Worm (Caenorhabditis elegans) whole organism, early embryonic: ENCODE data around the gene clec-2.
A peak's percentile ranks its signal among the peaks of the same experiment; 100 is the strongest.

ENCODE experiments used
- B0310.2 ChIP-seq: sonication (generic microtip); optimal IDR thresholded peaks from 2 replicates; lab custom pipeline; 2016; ENCODE audit warnings: mild to moderate bottlenecking, missing genetic modification characterization, missing compliant biosample characterization
- F13C5.2 ChIP-seq: sonication (generic microtip); optimal IDR thresholded peaks from 2 replicates; lab custom pipeline; 2017; ENCODE audit warnings: mild to moderate bottlenecking, missing genetic modification characterization, inconsistent platforms, missing compliant biosample characterization
- aly-1 ChIP-seq: sonication (generic microtip); optimal IDR thresholded peaks from 2 replicates; lab custom pipeline; 2016; ENCODE audit warnings: missing genetic modification characterization, missing compliant biosample characterization
- ama-1 ChIP-seq: fragments of 150-350 bp; optimal IDR thresholded peaks from 2 replicates; lab custom pipeline; 2014
- ceh-13 ChIP-seq: fragments of 200-800 bp; sonication (Bioruptor generic); optimal IDR thresholded peaks from 2 replicates; lab custom pipeline; 2018; ENCODE audit warnings: mild to moderate bottlenecking, missing genetic modification characterization, missing compliant biosample characterization
- ceh-36 ChIP-seq: sonication (generic microtip); optimal IDR thresholded peaks from 2 replicates; lab custom pipeline; 2016; ENCODE audit warnings: missing genetic modification characterization, inconsistent platforms, missing compliant biosample characterization
- ets-7 ChIP-seq: sonication (generic microtip); optimal IDR thresholded peaks from 2 replicates; lab custom pipeline; 2016; ENCODE audit warnings: missing genotype, missing genetic modification characterization, missing compliant biosample characterization
- flt-1 ChIP-seq: fragments of 200-800 bp; sonication (Bioruptor generic); IDR thresholded peaks from 2 replicates; pipeline ENCODE4 v1.3.6; 2022; ENCODE audit warnings: missing genetic modification characterization, missing compliant biosample characterization
- hmbx-1 ChIP-seq: sonication (generic microtip); optimal IDR thresholded peaks from 2 replicates; lab custom pipeline; 2016; ENCODE audit warnings: mild to moderate bottlenecking, missing genetic modification characterization, missing compliant biosample characterization
- hmg-4 ChIP-seq: fragments of 200-800 bp; sonication (Bioruptor generic); optimal IDR thresholded peaks from 2 replicates; lab custom pipeline; 2018; ENCODE audit warnings: mild to moderate bottlenecking, missing genetic modification characterization, missing compliant biosample characterization
- hnd-1 ChIP-seq: sonication (generic microtip); optimal IDR thresholded peaks from 2 replicates; lab custom pipeline; 2016; ENCODE audit warnings: missing genetic modification characterization, missing compliant biosample characterization
- pes-1 ChIP-seq: fragments of 200-800 bp; sonication (Bioruptor generic); IDR thresholded peaks from 2 replicates; pipeline ENCODE4 v1.3.6; 2022; ENCODE audit warnings: missing genetic modification reagents, missing genetic modification characterization, missing compliant biosample characterization
- scrt-1 ChIP-seq: fragments of 200-800 bp; sonication (Bioruptor generic); IDR thresholded peaks from 2 replicates; pipeline ENCODE4 v1.3.6; 2022; ENCODE audit warnings: missing genetic modification characterization, missing compliant biosample characterization
- sea-1 ChIP-seq: fragments of 200-800 bp; sonication (Bioruptor generic); conservative IDR thresholded peaks from 2 replicates; pipeline ENCODE4 v1.3.6; 2022; ENCODE audit warnings: missing genetic modification characterization, missing compliant biosample characterization
- tbx-11 ChIP-seq: fragments of 200-800 bp; sonication (Bioruptor generic); IDR thresholded peaks from 2 replicates; pipeline ENCODE4 v1.3.6; 2022; ENCODE audit warnings: missing genetic modification characterization, missing compliant biosample characterization
- tbx-37 ChIP-seq: fragments of 200-800 bp; sonication (Bioruptor generic); conservative IDR thresholded peaks from 2 replicates; pipeline ENCODE4 v1.3.6; 2022; ENCODE audit warnings: missing genetic modification reagents, missing genetic modification characterization, missing compliant biosample characterization
- tra-4 ChIP-seq: sonication (generic microtip); optimal IDR thresholded peaks from 2 replicates; lab custom pipeline; 2017; ENCODE audit warnings: missing genetic modification characterization, missing compliant biosample characterization

Gene clec-2

ce11 chrII:3048989-3049388 lies 25.8 kb upstream of the clec-2 start:
- TF ChIP-seq flt-1 (GFP tag; lab: Robert Waterston, UW) (no peak), ceh-36 (tag; lab: Kevin White, UChicago) (peak; percentile 87)

ce11 chrII:3048378-3048777 lies 25.1 kb upstream of the clec-2 start, which contains the start of gene sri-28:
sri-28 (plus strand) TSS chrII:3048678.
- no peak for TF ChIP-seq tbx-11 (GFP tag; lab: Robert Waterston, UW)
- no peak for TF ChIP-seq hnd-1 (tag; lab: Kevin White, UChicago)
- TF ChIP-seq tra-4 (tag; lab: Kevin White, UChicago), result no peak
- TF ChIP-seq B0310.2 (tag; lab: Kevin White, UChicago), result no peak
- no peak for TF ChIP-seq hmg-4

- TF ChIP-seq ama-1 (lab: Kevin White, UChicago) (no peak), ets-7 (no peak), tbx-11 (GFP tag; lab: Robert Waterston, UW) (no peak), scrt-1 (GFP tag; lab: Robert Waterston, UW) (no peak), hmbx-1 (tag; lab: Kevin White, UChicago) (no peak), flt-1 (GFP tag; lab: Robert Waterston, UW) (no peak)
Measured at ce11 chrII:3045875-3046274, 22.6 kb upstream of the clec-2 start, which contains the start of gene sri-30. sri-30 (plus strand) TSS chrII:3046175.

- TF ChIP-seq pes-1 (GFP tag; lab: Robert Waterston, UW) (no peak), ceh-13 (GFP tag; lab: Kevin White, UChicago) (no peak), B0310.2 (tag; lab: Kevin White, UChicago) (no peak), hnd-1 (tag; lab: Kevin White, UChicago) (no peak), scrt-1 (GFP tag; lab: Robert Waterston, UW) (no peak), tbx-11 (GFP tag; lab: Robert Waterston, UW) (no peak), sea-1 (GFP tag; lab: Robert Waterston, UW) (no peak), F13C5.2 (tag; lab: Kevin White, UChicago) (no peak), aly-1 (tag; lab: Kevin White, UChicago) (no peak), ceh-36 (tag; lab: Kevin White, UChicago) (no peak), hmbx-1 (tag; lab: Kevin White, UChicago) (no peak), hmg-4 (no peak), tbx-37 (GFP tag; lab: Robert Waterston, UW) (no peak), flt-1 (GFP tag; lab: Robert Waterston, UW) (no peak), ets-7 (no peak), tra-4 (tag; lab: Kevin White, UChicago) (no peak), ama-1 (lab: Kevin White, UChicago) (no peak)
Measured at ce11 chrII:3045422-3045821, 22.2 kb upstream of the clec-2 start.

- TF ChIP-seq hmbx-1 (tag; lab: Kevin White, UChicago), result no peak
- no peak for TF ChIP-seq hnd-1 (tag; lab: Kevin White, UChicago)
- TF ChIP-seq F13C5.2 (tag; lab: Kevin White, UChicago), result no peak
- TF ChIP-seq ama-1 (lab: Kevin White, UChicago), result no peak
- no peak for TF ChIP-seq scrt-1 (GFP tag; lab: Robert Waterston, UW)
- TF ChIP-seq tbx-37 (GFP tag; lab: Robert Waterston, UW), result no peak
- no peak for TF ChIP-seq aly-1 (tag; lab: Kevin White, UChicago)
- no peak for TF ChIP-seq pes-1 (GFP tag; lab: Robert Waterston, UW)
Measured at ce11 chrII:3044023-3044422, 20.8 kb upstream of the clec-2 start, which contains the start of gene sri-29. sri-29 (plus strand) TSS chrII:3044323.

- no peak for TF ChIP-seq ceh-36 (tag; lab: Kevin White, UChicago)
- TF ChIP-seq B0310.2 (tag; lab: Kevin White, UChicago), result no peak
- no peak for TF ChIP-seq hnd-1 (tag; lab: Kevin White, UChicago)
- TF ChIP-seq pes-1 (GFP tag; lab: Robert Waterston, UW), result no peak
- no peak for TF ChIP-seq ets-7
- TF ChIP-seq tbx-37 (GFP tag; lab: Robert Waterston, UW), result no peak
- no peak for TF ChIP-seq F13C5.2 (tag; lab: Kevin White, UChicago)
- TF ChIP-seq tbx-11 (GFP tag; lab: Robert Waterston, UW), result no peak
- no peak for TF ChIP-seq ama-1 (lab: Kevin White, UChicago)
- no peak for TF ChIP-seq hmg-4
- TF ChIP-seq hmbx-1 (tag; lab: Kevin White, UChicago), result no peak
- no peak for TF ChIP-seq tra-4 (tag; lab: Kevin White, UChicago)
- no peak for TF ChIP-seq sea-1 (GFP tag; lab: Robert Waterston, UW)
- no peak for TF ChIP-seq scrt-1 (GFP tag; lab: Robert Waterston, UW)
- TF ChIP-seq ceh-13 (GFP tag; lab: Kevin White, UChicago), result no peak
- no peak for TF ChIP-seq aly-1 (tag; lab: Kevin White, UChicago)
- TF ChIP-seq flt-1 (GFP tag; lab: Robert Waterston, UW), result no peak
Measured at ce11 chrII:3043358-3043757, 20.1 kb upstream of the clec-2 start, which contains the start of gene B0454.8. B0454.8 (minus strand) TSS chrII:3043458.

ce11 chrII:3038453-3038909 lies 15.2 kb upstream of the clec-2 start, which contains the start of the genes B0454.26 and B0454.5:
B0454.26 (minus strand) TSS chrII:3038553.
B0454.5 (plus strand) TSS chrII:3038859.
- TF ChIP-seq hmg-4 (no peak), ceh-36 (tag; lab: Kevin White, UChicago) (no peak), pes-1 (GFP tag; lab: Robert Waterston, UW) (no peak), hmbx-1 (tag; lab: Kevin White, UChicago) (no peak), aly-1 (tag; lab: Kevin White, UChicago) (no peak)

ce11 chrII:3036344-3036743 lies 13.1 kb upstream of the clec-2 start:
- TF ChIP-seq ceh-36 (tag; lab: Kevin White, UChicago), result no peak
- TF ChIP-seq ama-1 (lab: Kevin White, UChicago), result no peak
- TF ChIP-seq ceh-13 (GFP tag; lab: Kevin White, UChicago), result no peak
